Fruit fly (Drosophila melanogaster) whole organism, embryonic: ENCODE measurements around the gene bmm.
A peak's percentile ranks its signal among the peaks of the same experiment; 100 is the strongest.

ENCODE experiments used
- CG10267 ChIP-seq: fragments of 200-800 bp; sonication (Bioruptor generic); optimal IDR thresholded peaks from 2 replicates; lab custom pipeline; 2018; ENCODE audit warnings: missing biosample characterization, mild to moderate bottlenecking, missing genetic modification characterization, moderate library complexity
- CG10366 ChIP-seq: fragments of 200-800 bp; sonication (Bioruptor generic); IDR thresholded peaks from 2 replicates; pipeline ENCODE4 v1.3.6; 2022; ENCODE audit warnings: missing biosample characterization, missing genetic modification characterization
- CG13424 ChIP-seq: fragments of 200-800 bp; sonication (Bioruptor generic); optimal IDR thresholded peaks from 2 replicates; lab custom pipeline; 2019; ENCODE audit warnings: missing biosample characterization, mild to moderate bottlenecking, missing genetic modification characterization, moderate library complexity
- CG14667 ChIP-seq: fragments of 200-800 bp; sonication (Bioruptor generic); IDR thresholded peaks from 2 replicates; pipeline ENCODE4 v1.3.6; 2022; ENCODE audit warnings: missing biosample characterization, missing genetic modification characterization
- CG15479 ChIP-seq: fragments of 200-800 bp; sonication (Bioruptor generic); optimal IDR thresholded peaks from 3 replicates; lab custom pipeline; 2019; ENCODE audit warnings: missing biosample characterization, mild to moderate bottlenecking, missing genetic modification characterization, moderate library complexity
- CG17912 ChIP-seq: fragments of 200-800 bp; sonication (Bioruptor generic); optimal IDR thresholded peaks from 2 replicates; lab custom pipeline; 2018; ENCODE audit warnings: missing biosample characterization, mild to moderate bottlenecking, missing genetic modification characterization
- CG2199 ChIP-seq: fragments of 200-800 bp; sonication (Bioruptor generic); IDR thresholded peaks from 3 replicates; pipeline ENCODE4 v1.3.6; 2022; ENCODE audit warnings: missing biosample characterization, missing genetic modification characterization
- CG2202 ChIP-seq: fragments of 200-800 bp; sonication (Bioruptor generic); optimal IDR thresholded peaks from 2 replicates; lab custom pipeline; 2018; ENCODE audit warnings: missing biosample characterization, mild to moderate bottlenecking, missing genetic modification characterization
- CG3726 ChIP-seq: fragments of 200-800 bp; sonication (Bioruptor generic); IDR thresholded peaks from 3 replicates; pipeline ENCODE4, ENCODE4 v1.3.6; 2022; ENCODE audit warnings: missing biosample characterization, missing genetic modification characterization
- CG4282 ChIP-seq: fragments of 200-800 bp; sonication (Bioruptor generic); optimal IDR thresholded peaks from 2 replicates; lab custom pipeline; 2016; ENCODE audit warnings: missing biosample characterization, missing genetic modification characterization
- CG4328 ChIP-seq: fragments of 200-800 bp; sonication (Bioruptor generic); optimal IDR thresholded peaks from 3 replicates; lab custom pipeline; 2017; ENCODE audit warnings: missing biosample characterization, missing genetic modification reagents, missing genetic modification characterization
- CG4707 ChIP-seq: fragments of 200-800 bp; sonication (Bioruptor generic); optimal IDR thresholded peaks from 2 replicates; lab custom pipeline; 2018; ENCODE audit warnings: missing biosample characterization, mild to moderate bottlenecking, missing genetic modification characterization, moderate library complexity
- CG6175 ChIP-seq: fragments of 200-800 bp; sonication (Bioruptor generic); IDR thresholded peaks from 3 replicates; pipeline ENCODE4 v1.3.6; 2022; ENCODE audit warnings: missing biosample characterization, missing genetic modification characterization
- CG6683 ChIP-seq: fragments of 200-800 bp; sonication (Bioruptor generic); optimal IDR thresholded peaks from 2 replicates; lab custom pipeline; 2017; ENCODE audit warnings: missing biosample characterization, mild to moderate bottlenecking, missing genetic modification characterization, missing genetic modification reagents
- CG6765 ChIP-seq: fragments of 200-800 bp; sonication (Bioruptor generic); optimal IDR thresholded peaks from 3 replicates; lab custom pipeline; 2017; ENCODE audit warnings: missing biosample characterization, mild to moderate bottlenecking, missing genetic modification characterization
- CG6854 ChIP-seq: fragments of 200-800 bp; sonication (Bioruptor generic); optimal IDR thresholded peaks from 3 replicates; lab custom pipeline; 2017; ENCODE audit warnings: missing biosample characterization, mild to moderate bottlenecking, missing genetic modification characterization
- CG7372 ChIP-seq: fragments of 200-800 bp; sonication (Bioruptor generic); IDR thresholded peaks from 2 replicates; pipeline ENCODE4 v1.3.6; 2022; ENCODE audit warnings: missing biosample characterization, missing genetic modification characterization
- CG7556 ChIP-seq: fragments of 200-800 bp; sonication (Bioruptor generic); optimal IDR thresholded peaks from 2 replicates; lab custom pipeline; 2017; ENCODE audit warnings: missing biosample characterization, mild to moderate bottlenecking, missing genetic modification characterization
- CG7786 ChIP-seq: fragments of 200-800 bp; sonication (Bioruptor generic); optimal IDR thresholded peaks from 2 replicates; lab custom pipeline; 2016; ENCODE audit warnings: missing biosample characterization, missing genetic modification characterization
- CG8281 ChIP-seq: fragments of 200-800 bp; sonication (Bioruptor generic); optimal IDR thresholded peaks from 2 replicates; lab custom pipeline; 2018; ENCODE audit warnings: missing biosample characterization, mild to moderate bottlenecking, missing genetic modification characterization, moderate library complexity
- CG9437 ChIP-seq: fragments of 200-800 bp; sonication (Bioruptor generic); optimal IDR thresholded peaks from 2 replicates; lab custom pipeline; 2018; ENCODE audit warnings: missing biosample characterization, mild to moderate bottlenecking, missing genetic modification characterization
- CTCF ChIP-seq: fragments of 200-800 bp; sonication (Bioruptor generic); optimal IDR thresholded peaks from 2 replicates; lab custom pipeline; 2017; ENCODE audit warnings: missing biosample characterization, mild to moderate bottlenecking, missing genetic modification characterization, moderate library complexity
- Dip2 ChIP-seq: fragments of 200-800 bp; sonication (Bioruptor generic); IDR thresholded peaks from 2 replicates; pipeline ENCODE4 v1.3.6; 2022; ENCODE audit warnings: missing biosample characterization, missing genetic modification characterization
- Hr51 ChIP-seq, 2 experiments: fragments of 200-800 bp; sonication (Bioruptor generic); optimal IDR thresholded peaks; 2 replicates in 1 of 2; 3 replicates in 1 of 2; lab custom pipeline; 2016 to 2018; ENCODE audit warnings: missing biosample characterization in 2 of 2, missing genetic modification characterization in 2 of 2, mild to moderate bottlenecking in 1 of 2, moderate library complexity in 1 of 2
- Max ChIP-seq: fragments of 200-800 bp; sonication (Bioruptor generic); optimal IDR thresholded peaks from 2 replicates; lab custom pipeline; 2016; ENCODE audit warnings: missing biosample characterization, mild to moderate bottlenecking, missing genetic modification characterization
- Mrtf ChIP-seq: fragments of 200-800 bp; sonication (Bioruptor generic); IDR thresholded peaks from 3 replicates; pipeline ENCODE4 v1.3.6; 2022; ENCODE audit warnings: missing biosample characterization, missing genetic modification characterization
- NfI ChIP-seq: fragments of 200-800 bp; sonication (Bioruptor generic); optimal IDR thresholded peaks from 3 replicates; lab custom pipeline; 2018; ENCODE audit warnings: missing biosample characterization, mild to moderate bottlenecking, missing genetic modification characterization, moderate library complexity
- Oaz ChIP-seq: fragments of 200-800 bp; sonication (Bioruptor generic); IDR thresholded peaks from 2 replicates; pipeline ENCODE4 v1.3.6; 2022; ENCODE audit warnings: missing biosample characterization, missing genetic modification characterization
- Sin3A ChIP-seq: fragments of >200 bp; optimal IDR thresholded peaks from 2 replicates; lab custom pipeline; 2018
- Six4 ChIP-seq: fragments of 200-800 bp; sonication (Bioruptor generic); optimal IDR thresholded peaks from 2 replicates; lab custom pipeline; 2016; ENCODE audit warnings: missing biosample characterization, missing genetic modification characterization
- Usf ChIP-seq: fragments of 200-800 bp; sonication (Bioruptor generic); optimal IDR thresholded peaks from 2 replicates; lab custom pipeline; 2017; ENCODE audit warnings: missing genotype, missing biosample characterization, missing genetic modification characterization
- abd-A ChIP-seq: fragments of 200-800 bp; sonication (Bioruptor generic); optimal IDR thresholded peaks from 3 replicates; lab custom pipeline; 2019; ENCODE audit warnings: missing biosample characterization, mild to moderate bottlenecking, missing genetic modification characterization, moderate library complexity
- ara ChIP-seq: fragments of 200-800 bp; sonication (Bioruptor generic); IDR thresholded peaks from 2 replicates; pipeline ENCODE4 v1.3.6; 2022; ENCODE audit warnings: missing biosample characterization, missing genetic modification characterization
- caup ChIP-seq: fragments of 200-800 bp; sonication (Bioruptor generic); optimal IDR thresholded peaks from 3 replicates; lab custom pipeline; 2017; ENCODE audit warnings: missing biosample characterization, mild to moderate bottlenecking, missing genetic modification characterization, moderate library complexity; ENCODE audit not compliant: severe bottlenecking
- ewg ChIP-seq: fragments of 200-800 bp; sonication (Bioruptor generic); optimal IDR thresholded peaks from 3 replicates; lab custom pipeline; 2017; ENCODE audit warnings: mild to moderate bottlenecking, missing biosample characterization, missing genetic modification reagents, missing genetic modification characterization
- eyg ChIP-seq: fragments of 200-800 bp; sonication (Bioruptor generic); optimal IDR thresholded peaks from 3 replicates; lab custom pipeline; 2016; ENCODE audit warnings: missing biosample characterization, missing genetic modification characterization
- gcm ChIP-seq: fragments of 200-800 bp; sonication (Bioruptor generic); optimal IDR thresholded peaks from 2 replicates; lab custom pipeline; 2019; ENCODE audit warnings: missing biosample characterization, mild to moderate bottlenecking, missing genetic modification characterization, moderate library complexity
- her ChIP-seq: fragments of 200-800 bp; sonication (Bioruptor generic); optimal IDR thresholded peaks from 2 replicates; lab custom pipeline; 2016; ENCODE audit warnings: missing biosample characterization, missing genetic modification characterization
- ken ChIP-seq: fragments of 200-800 bp; sonication (Bioruptor generic); IDR thresholded peaks from 3 replicates; pipeline ENCODE4 v1.3.6; 2022; ENCODE audit warnings: missing biosample characterization, missing genetic modification characterization
- klu ChIP-seq: fragments of 200-800 bp; sonication (Bioruptor generic); IDR thresholded peaks from 2 replicates; pipeline ENCODE4 v1.3.6; 2022; ENCODE audit warnings: missing biosample characterization, missing genetic modification characterization
- nmo ChIP-seq: fragments of 200-800 bp; sonication (Bioruptor generic); optimal IDR thresholded peaks from 2 replicates; lab custom pipeline; 2018; ENCODE audit warnings: missing biosample characterization, mild to moderate bottlenecking, missing genetic modification characterization, moderate library complexity
- oc ChIP-seq: fragments of 200-800 bp; sonication (Bioruptor generic); optimal IDR thresholded peaks from 2 replicates; lab custom pipeline; 2018; ENCODE audit warnings: missing biosample characterization, mild to moderate bottlenecking, missing genetic modification characterization, moderate library complexity
- otp ChIP-seq: fragments of 200-800 bp; sonication (Bioruptor generic); IDR thresholded peaks from 3 replicates; pipeline ENCODE4, ENCODE4 v1.3.6; 2022; ENCODE audit warnings: missing biosample characterization, missing genetic modification characterization
- pb ChIP-seq: fragments of 200-800 bp; sonication (Bioruptor generic); optimal IDR thresholded peaks from 3 replicates; lab custom pipeline; 2016; ENCODE audit warnings: missing biosample characterization, missing genetic modification characterization
- pfk ChIP-seq: fragments of 200-800 bp; sonication (Bioruptor generic); optimal IDR thresholded peaks from 2 replicates; lab custom pipeline; 2018; ENCODE audit warnings: missing biosample characterization, mild to moderate bottlenecking, missing genetic modification characterization, moderate library complexity
- so ChIP-seq: fragments of 200-800 bp; sonication (Bioruptor generic); IDR thresholded peaks from 3 replicates; pipeline ENCODE4 v1.3.6; 2022; ENCODE audit warnings: missing biosample characterization, missing genetic modification characterization
- tx ChIP-seq: fragments of 200-800 bp; sonication (Bioruptor generic); optimal IDR thresholded peaks from 2 replicates; lab custom pipeline; 2016; ENCODE audit warnings: missing biosample characterization, missing genetic modification characterization
- unpg ChIP-seq: fragments of 200-800 bp; sonication (Bioruptor generic); optimal IDR thresholded peaks from 3 replicates; lab custom pipeline; 2018; ENCODE audit warnings: missing biosample characterization, mild to moderate bottlenecking, missing genetic modification characterization, moderate library complexity
- zen ChIP-seq: fragments of 200-800 bp; sonication (Bioruptor generic); optimal IDR thresholded peaks from 3 replicates; lab custom pipeline; 2018; ENCODE audit warnings: missing biosample characterization, mild to moderate bottlenecking, missing genetic modification characterization, moderate library complexity
- zfh2 ChIP-seq: fragments of 200-800 bp; sonication (Bioruptor generic); optimal IDR thresholded peaks from 2 replicates; lab custom pipeline; 2016; ENCODE audit warnings: missing biosample characterization, missing genetic modification characterization

Gene bmm

DNA sequence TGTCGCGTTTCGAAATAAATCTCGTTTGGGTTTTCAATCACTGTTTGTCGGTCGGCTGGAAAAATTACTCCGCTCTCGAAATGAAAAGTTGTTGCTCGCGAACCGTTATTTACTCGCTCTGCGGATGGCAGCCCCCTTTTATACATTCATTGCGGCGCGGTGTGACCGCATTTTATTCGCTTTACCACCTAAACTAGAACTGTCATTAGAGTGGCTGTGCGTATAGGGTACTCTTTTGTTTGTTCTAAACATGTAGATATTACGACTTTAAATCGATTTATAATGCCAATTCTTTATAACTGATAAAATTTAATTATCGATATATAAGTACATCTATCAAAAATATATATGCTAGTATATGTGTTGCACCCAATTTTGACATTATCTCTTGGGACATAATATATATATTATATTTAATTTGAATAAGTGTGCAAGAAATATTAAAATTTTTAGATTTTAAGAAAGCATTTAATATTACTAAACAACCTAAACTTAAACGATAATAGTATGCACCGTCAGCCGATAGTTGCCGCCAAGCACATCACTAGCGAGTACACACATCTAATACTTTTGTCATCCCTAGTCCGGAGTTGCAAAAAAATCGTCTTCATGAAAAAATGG is at the start of gene bmm, which contains the start of gene Tdrd3 (continued):
- TF ChIP-seq tx (GFP tag; lab: Kevin White, UChicago), result peak; percentile 32
- TF ChIP-seq eyg (GFP tag; lab: Kevin White, UChicago), result no peak
- TF ChIP-seq caup (GFP tag; lab: Kevin White, UChicago), result peak; percentile 45
- peak; percentile 52 for TF ChIP-seq CG6683 (GFP tag; lab: Kevin White, UChicago)
- peak; percentile 50 for TF ChIP-seq CG14667
- TF ChIP-seq so, result peak; percentile 63; the same call in 1 of the 3 replicates
- peak; percentile 31; the same call in 1 of the 3 replicates for TF ChIP-seq CG3726
- TF ChIP-seq ewg (GFP tag; lab: Kevin White, UChicago), result peak; percentile 53
- TF ChIP-seq CG7786 (GFP tag; lab: Kevin White, UChicago), result peak; percentile 62
- TF ChIP-seq her, result no peak
- TF ChIP-seq NfI (GFP tag; lab: Kevin White, UChicago), result peak; percentile 83
- TF ChIP-seq CG7372 (GFP tag; lab: Robert Waterston, UW), result peak; percentile 70
- TF ChIP-seq CG8281 (tag; lab: Kevin White, UChicago), result peak; percentile 22
- peak; percentile 34; the same call in 1 of the 2 replicates for TF ChIP-seq klu
- TF ChIP-seq Hr51 (GFP tag; optimal IDR thresholded peaks at IDR 0.05; lab: Kevin White, UChicago), result peak; percentile 17 to 84
- TF ChIP-seq ken (GFP tag; lab: Robert Waterston, UW), result peak; percentile 72; the same call in 2 of the 3 replicates
- no peak for TF ChIP-seq pb (GFP tag; lab: Kevin White, UChicago)
- TF ChIP-seq otp, result peak; percentile 52; the same call in 2 of the 3 replicates
- TF ChIP-seq CG6175 (GFP tag; lab: Robert Waterston, UW), result peak; percentile 70; the same call in 1 of the 3 replicates
- TF ChIP-seq CG6765 (GFP tag; lab: Kevin White, UChicago), result peak; percentile 81
- peak; percentile 64 for TF ChIP-seq Oaz (GFP tag; lab: Robert Waterston, UW)
- TF ChIP-seq CG4707 (GFP tag; lab: Kevin White, UChicago), result peak; percentile 51
- TF ChIP-seq zfh2, result peak; percentile 88
- TF ChIP-seq CTCF (GFP tag; lab: Kevin White, UChicago), result no peak
- no peak for TF ChIP-seq CG15479 (GFP tag; lab: Kevin White, UChicago)
- TF ChIP-seq zen (tag; lab: Kevin White, UChicago), result peak; percentile 90
- peak; percentile 80 for TF ChIP-seq unpg
- peak; percentile 51 for TF ChIP-seq oc (tag; lab: Kevin White, UChicago)
- peak; percentile 79 for TF ChIP-seq CG4328 (GFP tag; lab: Kevin White, UChicago)
- TF ChIP-seq ara, result peak; percentile 65
- peak; percentile 82 for TF ChIP-seq CG7556
- TF ChIP-seq abd-A (tag; lab: Kevin White, UChicago), result peak; percentile 86
- TF ChIP-seq CG2199 (GFP tag; lab: Robert Waterston, UW), result peak; percentile 7; the same call in 1 of the 3 replicates
- TF ChIP-seq CG2202 (tag; lab: Kevin White, UChicago), result no peak
- TF ChIP-seq Dip2 (GFP tag; lab: Robert Waterston, UW), result no peak
- TF ChIP-seq Max, result peak; percentile 39
- TF ChIP-seq Mrtf (GFP tag; lab: Robert Waterston, UW), result peak; percentile 65; the same call in 2 of the 3 replicates
- TF ChIP-seq Sin3A (lab: Kevin White, UChicago), result peak; percentile 12
- no peak for TF ChIP-seq CG17912 (GFP tag; lab: Kevin White, UChicago)
- no peak for TF ChIP-seq pfk (GFP tag; lab: Kevin White, UChicago)
- no peak for TF ChIP-seq CG4282 (GFP tag; lab: Kevin White, UChicago)
- TF ChIP-seq gcm (GFP tag; lab: Kevin White, UChicago), result peak; percentile 79
- peak; percentile 72 for TF ChIP-seq CG9437 (GFP tag; lab: Kevin White, UChicago)
- peak; percentile 71 for TF ChIP-seq CG10366 (GFP tag; lab: Robert Waterston, UW)
- peak; percentile 64 for TF ChIP-seq Six4 (GFP tag; lab: Kevin White, UChicago)
- TF ChIP-seq Usf, result peak; percentile 79
- peak; percentile 91 for TF ChIP-seq CG13424 (tag; lab: Kevin White, UChicago)
- peak; percentile 93 for TF ChIP-seq nmo
- TF ChIP-seq CG10267 (tag; lab: Kevin White, UChicago), result peak; percentile 88
- peak; percentile 47 for TF ChIP-seq CG6854 (GFP tag; lab: Kevin White, UChicago)
